Fruit fly (Drosophila melanogaster) whole organism, larva: ENCODE measurements around the gene prg.
A peak's percentile ranks its signal among the peaks of the same experiment; 100 is the strongest.

Experiments
- noc ChIP-seq: fragments of 200-800 bp; sonication (Bioruptor generic); optimal IDR thresholded peaks from 3 replicates; lab custom pipeline; 2019; ENCODE audit warnings: missing biosample characterization, mild to moderate bottlenecking, missing genetic modification characterization, moderate library complexity

Gene prg

DNA sequence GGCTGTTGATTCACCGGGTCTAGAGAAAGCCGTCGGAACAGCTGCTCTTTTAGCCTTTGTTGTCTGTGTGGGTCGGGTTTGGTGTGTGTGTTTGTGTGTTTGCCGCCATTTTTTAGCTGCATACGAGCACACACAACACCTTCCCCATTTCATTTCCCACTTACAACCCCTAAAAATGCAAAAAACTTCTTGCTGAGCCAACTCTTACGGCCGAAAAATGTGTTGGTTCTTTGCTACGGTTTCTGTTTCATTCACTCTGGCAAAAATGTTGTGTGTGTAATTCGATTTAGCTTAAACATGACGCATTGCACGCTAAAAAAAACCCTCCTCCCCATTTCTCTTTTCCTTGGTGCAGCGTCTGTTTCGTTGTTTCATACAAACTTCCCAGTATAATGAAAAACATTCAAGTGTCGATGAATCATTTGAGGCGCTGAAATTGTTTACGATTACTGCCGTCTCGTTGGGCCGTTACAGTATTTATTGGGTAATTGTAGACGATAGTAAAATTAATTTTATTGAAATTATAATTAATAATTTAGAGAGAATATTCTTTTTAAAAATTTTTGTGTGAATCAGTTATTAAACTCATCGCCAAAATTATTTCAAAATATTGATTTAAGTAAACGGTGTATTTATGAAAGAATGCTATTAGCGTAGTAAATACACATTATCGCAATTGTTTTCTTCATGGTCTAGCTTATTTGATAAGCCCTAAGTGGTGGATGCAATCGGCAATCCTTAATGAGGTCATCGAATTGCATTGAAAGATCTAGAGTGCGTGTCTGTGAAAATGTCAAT, 38.1 kb upstream of the prg start:
- TF ChIP-seq noc: no peak

dm6 chr2L:8426801-8427200, 37.5 kb upstream of the prg start:
- TF ChIP-seq noc: no peak

- TF ChIP-seq noc: no peak
Measured at dm6 chr2L:8432130-8432529, 32.2 kb upstream of the prg start.

DNA sequence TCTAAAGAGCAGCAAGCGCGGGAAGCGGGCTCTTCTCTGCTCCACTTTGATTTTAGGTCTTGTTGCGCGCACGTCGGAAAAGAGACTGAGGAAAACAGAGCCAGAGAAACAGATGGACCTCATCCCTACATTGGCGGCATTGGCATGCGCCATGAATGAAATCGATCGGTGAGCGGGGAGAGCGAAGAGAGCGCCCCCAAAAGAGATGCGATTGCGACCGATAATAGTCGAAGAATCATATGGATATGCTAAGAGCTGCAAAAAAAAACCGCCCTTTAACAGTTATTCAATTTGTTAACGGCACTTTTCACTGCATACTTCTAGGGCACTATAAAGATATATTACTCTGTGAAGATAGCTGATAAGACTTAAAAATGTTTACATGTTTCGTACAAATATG, 30.8 kb upstream of the prg start, which contains the start of gene grk:
Gene grk, minus strand, starts transcription at position 87 of the 400 bp plus-strand sequence.
- no peak for TF ChIP-seq noc

DNA sequence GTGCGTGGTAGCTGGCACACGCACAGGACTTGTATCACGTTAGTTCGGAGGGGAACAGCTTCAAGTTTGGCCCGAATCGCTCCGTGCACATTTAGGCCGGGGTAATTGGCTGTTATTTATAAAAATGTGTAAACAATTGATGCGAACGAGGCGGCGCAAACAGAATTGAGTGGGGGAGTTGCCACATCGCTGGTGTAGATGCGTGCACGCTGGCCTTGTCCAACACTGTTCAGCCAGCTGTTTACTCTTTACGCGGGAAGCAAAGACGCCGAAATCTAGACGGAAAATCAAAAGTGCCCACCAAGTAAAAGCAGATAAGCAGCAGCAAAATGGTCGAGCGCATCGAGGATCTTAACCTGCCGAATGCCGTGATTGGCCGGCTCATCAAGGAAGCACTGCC, 27.1 kb upstream of the prg start, which contains the start of the genes D12 and Chrac-14:
Gene D12, minus strand, starts transcription at position 190 of the 400 bp plus-strand sequence.
Gene Chrac-14, plus strand, starts transcription at position 230 of the 400 bp plus-strand sequence.
- no peak for TF ChIP-seq noc

dm6 chr2L:8438052-8438451, 26.2 kb upstream of the prg start, which contains the start of gene mus201:
Gene mus201, plus strand, starts transcription at chr2L:8438169.
- no peak for TF ChIP-seq noc

DNA sequence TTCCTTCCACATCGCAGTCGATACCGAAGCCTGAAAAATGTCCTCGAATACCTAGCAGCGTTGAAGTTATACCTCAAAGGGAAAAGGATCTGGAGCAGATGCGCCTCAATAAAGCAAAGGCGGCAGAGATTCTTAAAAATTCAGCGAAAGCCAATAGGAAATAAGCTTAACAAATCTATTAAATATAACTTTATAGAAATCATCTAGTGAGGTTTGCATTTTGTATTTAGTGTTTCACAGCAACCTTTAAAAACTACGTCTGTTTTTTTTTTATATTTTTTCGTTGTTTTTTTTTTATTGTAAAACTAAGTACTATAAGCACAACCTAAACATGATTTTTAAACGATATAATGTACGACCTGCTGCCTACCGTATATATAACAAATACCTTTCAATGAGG, 22.1 kb upstream of the prg start, which contains the start of gene CG31897:
Gene CG31897, plus strand, starts transcription at position 301 of the 400 bp plus-strand sequence.
- TF ChIP-seq noc: no peak

dm6 chr2L:8449358-8449757, 14.9 kb upstream of the prg start, which contains the start of gene Aasdh:
Gene Aasdh, minus strand, starts transcription at chr2L:8449576.
- TF ChIP-seq noc: no peak

- no peak for TF ChIP-seq noc
Measured at dm6 chr2L:8451497-8451896, 12.8 kb upstream of the prg start.

DNA sequence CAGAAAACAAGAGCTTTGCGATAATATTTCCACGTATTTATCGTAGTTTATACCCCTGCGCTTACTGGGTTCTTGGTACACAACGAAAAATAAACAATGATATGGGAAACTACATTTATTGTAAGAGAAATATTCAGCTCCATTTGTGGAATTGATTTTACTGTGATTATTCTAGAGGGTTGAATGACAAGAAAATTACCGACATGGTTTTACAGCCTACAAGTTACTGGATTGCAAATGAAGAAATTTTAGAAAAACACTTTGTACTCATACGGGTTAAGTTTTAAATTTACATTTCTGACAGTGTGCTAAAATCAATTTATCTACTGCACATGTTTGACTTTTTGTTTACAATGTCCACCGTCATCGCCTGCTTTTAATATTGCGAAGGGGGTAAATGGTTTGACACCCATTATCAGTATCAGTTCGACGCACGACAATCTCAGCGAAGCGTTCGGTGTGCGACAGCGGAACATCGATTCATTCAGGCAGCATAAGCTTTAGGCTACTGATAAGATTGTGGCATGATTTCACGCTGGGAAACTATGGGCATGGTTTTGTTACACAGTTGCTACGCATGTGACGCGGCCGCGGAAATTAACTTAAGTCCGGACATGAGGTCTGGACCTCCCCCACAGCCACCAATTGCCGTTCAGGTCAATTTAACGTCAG, 2.4 kb upstream of the prg start:
- peak; percentile 24 for TF ChIP-seq noc

dm6 chr2L:8463144-8464106, 863 bp upstream of the prg start, which contains the start of gene Agpat2:
Gene Agpat2, minus strand, starts transcription at chr2L:8463994.
- peak; percentile 55 for TF ChIP-seq noc

dm6 chr2L:8466643-8467042, 2.4 kb downstream of the prg start, which contains the start of gene dachs:
Gene dachs, plus strand, starts transcription at chr2L:8466817.
- no peak for TF ChIP-seq noc

DNA sequence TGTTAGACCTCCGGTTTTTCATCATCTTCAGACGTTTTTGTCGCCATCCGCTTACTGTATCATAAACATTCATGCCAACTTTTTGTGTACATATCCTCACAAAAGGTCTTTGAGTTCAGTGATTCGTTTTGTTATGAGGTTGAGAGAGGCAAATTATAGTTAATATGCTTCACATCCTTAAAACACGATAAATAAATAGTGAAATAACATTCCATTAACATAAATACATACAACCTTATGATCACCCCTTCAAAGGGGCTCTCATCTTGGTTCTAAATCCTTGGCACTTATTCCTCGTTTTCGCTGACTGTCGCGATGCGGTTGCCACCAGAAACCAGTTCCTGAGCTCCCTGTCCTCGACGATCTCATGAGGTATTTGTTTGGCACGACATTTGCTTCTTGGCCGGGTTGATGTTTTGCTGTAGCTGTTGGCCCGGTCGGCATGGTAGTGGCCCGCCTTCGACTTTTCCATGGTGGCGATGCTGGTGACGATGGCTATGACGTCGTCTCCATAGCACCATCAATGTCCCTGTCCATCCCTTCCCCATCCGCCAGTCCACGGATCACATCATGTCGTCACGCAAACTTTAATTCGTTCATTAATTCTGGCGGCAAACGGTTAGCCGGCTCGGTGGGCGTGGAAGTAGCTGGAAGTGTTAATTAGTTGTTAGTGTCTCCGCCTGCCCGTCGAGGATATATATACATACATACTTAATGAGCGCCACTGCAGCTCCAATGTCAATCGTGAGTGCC, 4.8 kb downstream of the prg start:
- TF ChIP-seq noc: no peak

dm6 chr2L:8471667-8472066, 7.4 kb downstream of the prg start:
- TF ChIP-seq noc: no peak

dm6 chr2L:8473448-8473847, 9.2 kb downstream of the prg start:
- no peak for TF ChIP-seq noc

DNA sequence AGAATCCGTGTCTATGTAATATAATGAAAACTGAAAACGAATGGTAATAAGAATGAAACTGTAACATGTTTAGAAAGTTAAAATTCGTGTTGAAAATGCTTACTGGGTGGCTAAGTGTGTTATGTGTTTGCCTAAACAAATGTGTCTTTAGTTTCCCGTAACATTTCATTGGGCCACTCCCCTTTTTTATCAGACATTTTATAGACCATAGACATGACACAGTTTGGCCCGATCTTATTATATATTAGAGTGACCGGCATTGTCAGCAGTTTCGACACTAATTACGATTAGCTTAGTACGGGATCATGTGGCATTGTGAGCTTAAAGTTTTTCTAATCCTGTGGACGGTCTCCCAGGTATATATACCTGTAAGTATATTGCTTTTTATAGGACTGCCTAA, 12.8 kb downstream of the prg start, which contains the start of gene CheA29a:
Gene CheA29a, plus strand, starts transcription at position 301 of the 400 bp plus-strand sequence.
- TF ChIP-seq noc: no peak
